Worm (Caenorhabditis elegans) whole organism, L2 larva: ENCODE results near the gene srh-28.

Experiments
- C34F6.9 ChIP-seq: fragments of 150-350 bp; optimal IDR thresholded peaks from 2 replicates; lab custom pipeline; 2014; ENCODE audit warnings: missing biosample characterization, missing genetic modification characterization
- Y55F3AM.14 ChIP-seq: fragments of 200-800 bp; sonication (Bioruptor generic); optimal IDR thresholded peaks from 2 replicates; lab custom pipeline; 2018; ENCODE audit warnings: mild to moderate bottlenecking, missing genetic modification characterization, missing compliant biosample characterization
- aly-2 ChIP-seq: fragments of 150-350 bp; optimal IDR thresholded peaks from 2 replicates; lab custom pipeline; 2014; ENCODE audit warnings: missing biosample characterization, missing genetic modification characterization
- blmp-1 ChIP-seq: sonication (generic microtip); optimal IDR thresholded peaks from 2 replicates; lab custom pipeline; 2017; ENCODE audit warnings: missing genetic modification characterization, mild to moderate bottlenecking, missing compliant biosample characterization, antibody characterized with exemption, moderate library complexity; ENCODE audit not compliant: insufficient read depth
- ceh-16 ChIP-seq: fragments of 150-350 bp; optimal IDR thresholded peaks from 2 replicates; lab custom pipeline; 2014; ENCODE audit warnings: missing biosample characterization, missing genetic modification characterization
- crh-2 ChIP-seq: sonication (generic microtip); optimal IDR thresholded peaks from 2 replicates; lab custom pipeline; 2017; ENCODE audit warnings: missing biosample characterization, missing genetic modification characterization
- dmd-4 ChIP-seq: sonication (generic microtip); optimal IDR thresholded peaks from 2 replicates; lab custom pipeline; 2017; ENCODE audit warnings: missing biosample characterization, missing genetic modification characterization
- egl-27 ChIP-seq: sonication (generic microtip); optimal IDR thresholded peaks from 3 replicates; lab custom pipeline; 2017; ENCODE audit warnings: missing biosample characterization, missing genetic modification reagents, missing genetic modification characterization
- elt-1 ChIP-seq: fragments of 150-350 bp; optimal IDR thresholded peaks from 2 replicates; lab custom pipeline; 2014; ENCODE audit warnings: missing biosample characterization, missing genetic modification characterization
- elt-3 ChIP-seq: sonication (generic microtip); optimal IDR thresholded peaks from 2 replicates; lab custom pipeline; 2017; ENCODE audit warnings: missing biosample characterization, missing genetic modification characterization
- fos-1 ChIP-seq: fragments of 150-350 bp; optimal IDR thresholded peaks from 2 replicates; lab custom pipeline; 2014; ENCODE audit warnings: missing biosample characterization, missing genetic modification characterization
- lin-11 ChIP-seq: fragments of 150-350 bp; sonication (generic microtip); optimal IDR thresholded peaks from 2 replicates; lab custom pipeline; 2014; ENCODE audit warnings: missing biosample characterization, missing genetic modification characterization, inconsistent platforms, mixed read lengths
- lin-13 ChIP-seq: fragments of 150-350 bp; optimal IDR thresholded peaks from 2 replicates; lab custom pipeline; 2014; ENCODE audit warnings: missing biosample characterization, missing genetic modification reagents, missing genetic modification characterization
- lsy-2 ChIP-seq, 2 experiments: fragments of 150-350 bp in 1 of 2; sonication (generic microtip) in 1 of 2; optimal IDR thresholded peaks; 2 replicates each; lab custom pipeline; 2014 to 2017; ENCODE audit warnings: missing biosample characterization in 2 of 2, missing genetic modification characterization in 2 of 2
- mab-5 ChIP-seq: fragments of 150-350 bp; optimal IDR thresholded peaks from 2 replicates; lab custom pipeline; 2014; ENCODE audit warnings: missing biosample characterization, missing genetic modification characterization
- mbf-1 ChIP-seq: sonication (generic microtip); optimal IDR thresholded peaks from 2 replicates; lab custom pipeline; 2017; ENCODE audit warnings: missing biosample characterization, missing genetic modification characterization
- nhr-10 ChIP-seq: sonication (generic microtip); optimal IDR thresholded peaks from 2 replicates; lab custom pipeline; 2017; ENCODE audit warnings: missing biosample characterization, missing genetic modification characterization
- nhr-11 ChIP-seq: fragments of 150-350 bp; optimal IDR thresholded peaks from 2 replicates; lab custom pipeline; 2014; ENCODE audit warnings: missing biosample characterization, missing genetic modification characterization
- nhr-12 ChIP-seq: fragments of 150-350 bp; optimal IDR thresholded peaks from 2 replicates; lab custom pipeline; 2014; ENCODE audit warnings: missing biosample characterization, missing genetic modification characterization
- nhr-21 ChIP-seq: fragments of 150-350 bp; optimal IDR thresholded peaks from 2 replicates; lab custom pipeline; 2014; ENCODE audit warnings: missing biosample characterization, missing genetic modification characterization
- nhr-25 ChIP-seq: fragments of 150-350 bp; sonication (generic microtip); optimal IDR thresholded peaks from 3 replicates; lab custom pipeline; 2014; ENCODE audit warnings: missing biosample characterization, missing genetic modification characterization
- nhr-77 ChIP-seq: fragments of 150-350 bp; optimal IDR thresholded peaks from 2 replicates; lab custom pipeline; 2014; ENCODE audit warnings: missing biosample characterization, missing genetic modification characterization
- peb-1 ChIP-seq: fragments of 150-350 bp; optimal IDR thresholded peaks from 2 replicates; lab custom pipeline; 2014; ENCODE audit warnings: missing biosample characterization, missing genetic modification characterization
- sem-4 ChIP-seq: fragments of 150-350 bp; optimal IDR thresholded peaks from 2 replicates; lab custom pipeline; 2014; ENCODE audit warnings: missing biosample characterization, missing genetic modification reagents, missing genetic modification characterization
- sma-9 ChIP-seq, 2 experiments: fragments of 150-350 bp in 1 of 2; sonication (generic microtip) in 1 of 2; optimal IDR thresholded peaks; 2 replicates each; lab custom pipeline; 2014 to 2016; ENCODE audit warnings: missing genetic modification characterization in 2 of 2, mild to moderate bottlenecking in 1 of 2, missing biosample characterization in 1 of 2, missing compliant biosample characterization in 1 of 2, missing genetic modification reagents in 1 of 2, moderate library complexity in 1 of 2
- snpc-4 ChIP-seq: fragments of 150-350 bp; optimal IDR thresholded peaks from 2 replicates; lab custom pipeline; 2014; ENCODE audit warnings: missing biosample characterization, missing genetic modification characterization
- unc-39 ChIP-seq: fragments of 150-350 bp; optimal IDR thresholded peaks from 2 replicates; lab custom pipeline; 2014; ENCODE audit warnings: missing biosample characterization, missing genetic modification characterization
- unc-62 ChIP-seq: fragments of 150-350 bp; optimal IDR thresholded peaks from 2 replicates; lab custom pipeline; 2014; ENCODE audit warnings: missing biosample characterization, missing genetic modification reagents, missing genetic modification characterization
- zag-1 ChIP-seq: fragments of 150-350 bp; optimal IDR thresholded peaks from 2 replicates; lab custom pipeline; 2014; ENCODE audit warnings: missing biosample characterization, missing genetic modification characterization
- ztf-1 ChIP-seq: fragments of 200-800 bp; sonication (Bioruptor generic); conservative IDR thresholded peaks from 2 replicates; pipeline ENCODE4 v1.3.6; 2022; ENCODE audit warnings: missing genetic modification characterization, missing compliant biosample characterization
- ztf-11 ChIP-seq: sonication (generic microtip); optimal IDR thresholded peaks from 2 replicates; lab custom pipeline; 2017; ENCODE audit warnings: missing biosample characterization, missing genetic modification characterization
- ztf-4 ChIP-seq: fragments of 150-350 bp; optimal IDR thresholded peaks from 2 replicates; lab custom pipeline; 2014; ENCODE audit warnings: missing biosample characterization, missing genetic modification characterization

The srh-28 gene

ce11 chrV:6775708-6776107 lies at the start of gene srh-28:
Gene srh-28, minus strand, starts transcription at chrV:6775808.
- no peak for TF ChIP-seq snpc-4
- no peak for TF ChIP-seq mbf-1 (tag; lab: Kevin White, UChicago)
- no peak for TF ChIP-seq lin-13
- TF ChIP-seq dmd-4 (tag; lab: Kevin White, UChicago): no peak
- no peak for TF ChIP-seq nhr-11
- TF ChIP-seq ceh-16 (tag; lab: Kevin White, UChicago): no peak
- no peak for TF ChIP-seq elt-1 (tag; lab: Kevin White, UChicago)
- no peak for TF ChIP-seq nhr-25 (tag; lab: Kevin White, UChicago)
- TF ChIP-seq fos-1 (tag; lab: Kevin White, UChicago): no peak
- no peak for TF ChIP-seq nhr-10 (tag; lab: Kevin White, UChicago)
- no peak for TF ChIP-seq ztf-1

- TF ChIP-seq lsy-2 (tag; optimal IDR thresholded peaks at IDR 0.05; lab: Kevin White, UChicago): no peak
- peak; percentile 68 for TF ChIP-seq sma-9 (GFP tag; optimal IDR thresholded peaks at IDR 0.05; lab: Kevin White, UChicago)
- no peak for TF ChIP-seq sma-9 (tag; optimal IDR thresholded peaks at IDR 0.05; lab: Kevin White, UChicago)
- peak; percentile 47 for TF ChIP-seq crh-2 (tag; lab: Kevin White, UChicago)
- TF ChIP-seq fos-1 (tag; lab: Kevin White, UChicago): peak; percentile 97
Observed at ce11 chrV:6823432-6823831, 47.8 kb upstream of the srh-28 start.

ce11 chrV:6821509-6821908 lies 45.9 kb upstream of the srh-28 start, which contains the start of gene T15B7.8:
Gene T15B7.8, plus strand, starts transcription at chrV:6821809.
- no peak for TF ChIP-seq sem-4
- no peak for TF ChIP-seq unc-62 (GFP tag; lab: Kevin White, UChicago)
- TF ChIP-seq ztf-4 (tag; lab: Kevin White, UChicago): no peak
- no peak for TF ChIP-seq unc-39 (tag; lab: Kevin White, UChicago)
- no peak for TF ChIP-seq nhr-12
- TF ChIP-seq lin-11: no peak
- no peak for TF ChIP-seq mab-5 (tag; lab: Kevin White, UChicago)

ce11 chrV:6819812-6820211 lies 44.2 kb upstream of the srh-28 start, which contains the start of gene dmsr-13:
Gene dmsr-13, minus strand, starts transcription at chrV:6819912.
- TF ChIP-seq nhr-25 (tag; lab: Kevin White, UChicago): no peak
- no peak for TF ChIP-seq Y55F3AM.14
- no peak for TF ChIP-seq C34F6.9 (tag; lab: Kevin White, UChicago)
- no peak for TF ChIP-seq unc-39 (tag; lab: Kevin White, UChicago)
- no peak for TF ChIP-seq nhr-77 (tag; lab: Kevin White, UChicago)
- TF ChIP-seq sem-4: no peak
- no peak for TF ChIP-seq elt-3 (tag; lab: Kevin White, UChicago)
- TF ChIP-seq unc-62 (GFP tag; lab: Kevin White, UChicago): no peak
- TF ChIP-seq lsy-2 (tag; optimal IDR thresholded peaks at IDR 0.05; lab: Kevin White, UChicago): no peak
- no peak for TF ChIP-seq nhr-21 (tag; lab: Kevin White, UChicago)
- no peak for TF ChIP-seq snpc-4
- TF ChIP-seq elt-1 (tag; lab: Kevin White, UChicago): no peak
- TF ChIP-seq ztf-11 (tag; lab: Kevin White, UChicago): no peak
- TF ChIP-seq dmd-4 (tag; lab: Kevin White, UChicago): no peak
- no peak for TF ChIP-seq blmp-1 (tag; lab: Kevin White, UChicago)
- TF ChIP-seq ztf-1: no peak
- TF ChIP-seq fos-1 (tag; lab: Kevin White, UChicago): no peak
- TF ChIP-seq nhr-12: no peak
- TF ChIP-seq aly-2 (tag; lab: Kevin White, UChicago): no peak
- TF ChIP-seq, all 48 proteins: peak for 0

- TF ChIP-seq sem-4: no peak
- TF ChIP-seq aly-2 (tag; lab: Kevin White, UChicago): no peak
- TF ChIP-seq zag-1 (tag; lab: Kevin White, UChicago): no peak
- TF ChIP-seq sma-9 (GFP tag; optimal IDR thresholded peaks at IDR 0.05; lab: Kevin White, UChicago): no peak
- TF ChIP-seq sma-9 (tag; optimal IDR thresholded peaks at IDR 0.05; lab: Kevin White, UChicago): no peak
- no peak for TF ChIP-seq egl-27 (tag; lab: Kevin White, UChicago)
- no peak for TF ChIP-seq mab-5 (tag; lab: Kevin White, UChicago)
- no peak for TF ChIP-seq nhr-11
- TF ChIP-seq peb-1 (tag; lab: Kevin White, UChicago): no peak
- TF ChIP-seq ceh-16 (tag; lab: Kevin White, UChicago): no peak
- TF ChIP-seq lin-11: no peak
- TF ChIP-seq ztf-1: no peak
- no peak for TF ChIP-seq snpc-4
- no peak for TF ChIP-seq fos-1 (tag; lab: Kevin White, UChicago)
Observed at ce11 chrV:6817184-6817583, 41.6 kb upstream of the srh-28 start, which contains the start of gene dmsr-14. Gene dmsr-14, minus strand, starts transcription at chrV:6817284.
